Fruit fly (Drosophila melanogaster) whole organism, embryonic: ENCODE measurements around the gene hiro.

Experiments used
- Ada2b ChIP-seq: fragments of 200-800 bp; sonication (Bioruptor generic); IDR thresholded peaks from 2 replicates; pipeline ENCODE4 v1.3.6; 2022; ENCODE audit warnings: missing biosample characterization, missing genetic modification characterization
- CG10267 ChIP-seq: fragments of 200-800 bp; sonication (Bioruptor generic); optimal IDR thresholded peaks from 2 replicates; lab custom pipeline; 2018; ENCODE audit warnings: missing biosample characterization, mild to moderate bottlenecking, missing genetic modification characterization, moderate library complexity
- CG11723 ChIP-seq: fragments of 200-800 bp; sonication (Bioruptor generic); optimal IDR thresholded peaks from 2 replicates; lab custom pipeline; 2017; ENCODE audit warnings: missing biosample characterization, mild to moderate bottlenecking, missing genetic modification characterization
- CG1233 ChIP-seq: fragments of 200-800 bp; sonication (Bioruptor generic); optimal IDR thresholded peaks from 4 replicates; lab custom pipeline; 2018; ENCODE audit warnings: missing biosample characterization, mild to moderate bottlenecking, missing genetic modification characterization
- CG12744 ChIP-seq: fragments of 200-800 bp; sonication (Bioruptor generic); optimal IDR thresholded peaks from 2 replicates; lab custom pipeline; 2016; ENCODE audit warnings: missing biosample characterization, missing genetic modification characterization
- CG12942 ChIP-seq: fragments of 200-800 bp; sonication (Bioruptor generic); optimal IDR thresholded peaks from 3 replicates; lab custom pipeline; 2016; ENCODE audit warnings: missing biosample characterization, missing genetic modification characterization
- CG14014 ChIP-seq: fragments of 200-800 bp; sonication (Bioruptor generic); IDR thresholded peaks from 2 replicates; pipeline ENCODE4 v1.3.6; 2022; ENCODE audit warnings: missing biosample characterization, missing genetic modification characterization
- CG15269 ChIP-seq: fragments of 200-800 bp; sonication (Bioruptor generic); optimal IDR thresholded peaks from 2 replicates; lab custom pipeline; 2018; ENCODE audit warnings: missing biosample characterization, mild to moderate bottlenecking, missing genetic modification characterization, moderate library complexity
- CG17328 ChIP-seq: fragments of 200-800 bp; sonication (Bioruptor generic); IDR thresholded peaks from 2 replicates; pipeline ENCODE4 v1.3.6; 2022; ENCODE audit warnings: missing biosample characterization, missing genetic modification characterization
- CG17359 ChIP-seq: fragments of 200-800 bp; sonication (Bioruptor generic); optimal IDR thresholded peaks from 3 replicates; lab custom pipeline; 2018; ENCODE audit warnings: missing biosample characterization, mild to moderate bottlenecking, missing genetic modification characterization, moderate library complexity
- CG18262 ChIP-seq: fragments of 200-800 bp; optimal IDR thresholded peaks from 3 replicates; lab custom pipeline; 2019; ENCODE audit warnings: missing biosample characterization, mild to moderate bottlenecking, missing genetic modification characterization, moderate library complexity
- CG2199 ChIP-seq: fragments of 200-800 bp; sonication (Bioruptor generic); IDR thresholded peaks from 3 replicates; pipeline ENCODE4 v1.3.6; 2022; ENCODE audit warnings: missing biosample characterization, missing genetic modification characterization
- CG2875 ChIP-seq: fragments of 200-800 bp; sonication (Bioruptor generic); optimal IDR thresholded peaks from 2 replicates; lab custom pipeline; 2017; ENCODE audit warnings: missing biosample characterization, mild to moderate bottlenecking, missing genetic modification characterization, missing genetic modification reagents
- CG3163 ChIP-seq: fragments of 200-800 bp; sonication (Bioruptor generic); optimal IDR thresholded peaks from 3 replicates; lab custom pipeline; 2016; ENCODE audit warnings: missing biosample characterization, missing genetic modification characterization
- CG32772 ChIP-seq: fragments of 200-800 bp; sonication (Bioruptor generic); IDR thresholded peaks from 2 replicates; pipeline ENCODE4 v1.3.6; 2022; ENCODE audit warnings: missing biosample characterization, missing genetic modification characterization
- CG7271 ChIP-seq: fragments of 200-800 bp; sonication (Bioruptor generic); optimal IDR thresholded peaks from 2 replicates; lab custom pipeline; 2018; ENCODE audit warnings: missing biosample characterization, mild to moderate bottlenecking, missing genetic modification characterization, moderate library complexity
- CG8089 ChIP-seq: fragments of 200-800 bp; sonication (Bioruptor generic); optimal IDR thresholded peaks from 3 replicates; lab custom pipeline; 2016; ENCODE audit warnings: missing biosample characterization, missing genetic modification characterization
- CoRest ChIP-seq: fragments of 200-800 bp; sonication (Bioruptor generic); optimal IDR thresholded peaks from 3 replicates; lab custom pipeline; 2018; ENCODE audit warnings: missing biosample characterization, mild to moderate bottlenecking, missing genetic modification characterization, moderate library complexity
- Dip2 ChIP-seq: fragments of 200-800 bp; sonication (Bioruptor generic); IDR thresholded peaks from 2 replicates; pipeline ENCODE4 v1.3.6; 2022; ENCODE audit warnings: missing biosample characterization, missing genetic modification characterization
- Drgx ChIP-seq: fragments of 200-800 bp; sonication (Bioruptor generic); IDR thresholded peaks from 2 replicates; pipeline ENCODE4 v1.3.6; 2022; ENCODE audit warnings: missing biosample characterization, missing genetic modification characterization
- Fer2 ChIP-seq: fragments of 200-800 bp; sonication (Bioruptor generic); optimal IDR thresholded peaks from 2 replicates; lab custom pipeline; 2018; ENCODE audit warnings: missing biosample characterization, mild to moderate bottlenecking, missing genetic modification characterization, moderate library complexity
- H15 ChIP-seq: fragments of 200-800 bp; sonication (Bioruptor generic); IDR thresholded peaks from 3 replicates; pipeline ENCODE4 v1.3.6; 2022; ENCODE audit warnings: missing biosample characterization, missing genetic modification characterization
- HLH54F ChIP-seq: fragments of 200-800 bp; sonication (Bioruptor generic); optimal IDR thresholded peaks from 3 replicates; lab custom pipeline; 2016; ENCODE audit warnings: missing biosample characterization, missing genetic modification characterization
- Hey ChIP-seq: fragments of 200-800 bp; sonication (Bioruptor generic); optimal IDR thresholded peaks from 3 replicates; lab custom pipeline; 2018; ENCODE audit warnings: missing biosample characterization, mild to moderate bottlenecking, missing genetic modification characterization
- HmgZ ChIP-seq: fragments of 200-800 bp; sonication (Bioruptor generic); optimal IDR thresholded peaks from 2 replicates; lab custom pipeline; 2018; ENCODE audit warnings: missing biosample characterization, mild to moderate bottlenecking, missing genetic modification characterization
- Hmx ChIP-seq: fragments of 200-800 bp; sonication (Bioruptor generic); optimal IDR thresholded peaks from 2 replicates; lab custom pipeline; 2016; ENCODE audit warnings: missing biosample characterization, missing genetic modification characterization
- Hr78 ChIP-seq, 2 experiments: fragments of 200-800 bp in 1 of 2; fragments of >200 bp in 1 of 2; sonication (Bioruptor generic) in 1 of 2; optimal IDR thresholded peaks; 2 replicates each; lab custom pipeline; 2017 to 2019; ENCODE audit warnings: missing biosample characterization in 2 of 2, missing genetic modification characterization in 2 of 2, mild to moderate bottlenecking in 1 of 2, moderate library complexity in 1 of 2
- MESR4 ChIP-seq: fragments of 200-800 bp; sonication (Bioruptor generic); optimal IDR thresholded peaks from 2 replicates; lab custom pipeline; 2018; ENCODE audit warnings: missing biosample characterization, mild to moderate bottlenecking, missing genetic modification characterization, moderate library complexity
- Oaz ChIP-seq: fragments of 200-800 bp; sonication (Bioruptor generic); IDR thresholded peaks from 2 replicates; pipeline ENCODE4 v1.3.6; 2022; ENCODE audit warnings: missing biosample characterization, missing genetic modification characterization
- Optix ChIP-seq: fragments of 200-800 bp; sonication (Bioruptor generic); IDR thresholded peaks from 3 replicates; pipeline ENCODE4 v1.3.6; 2022; ENCODE audit warnings: missing biosample characterization, missing genetic modification characterization
- Sox102F ChIP-seq: fragments of 200-800 bp; sonication (Bioruptor generic); optimal IDR thresholded peaks from 2 replicates; lab custom pipeline; 2018; ENCODE audit warnings: missing biosample characterization, mild to moderate bottlenecking, missing genetic modification characterization, moderate library complexity
- Trl ChIP-seq, 3 experiments: fragments of >200 bp in 2 of 3; fragments of 200-800 bp in 1 of 3; sonication (Bioruptor generic) in 1 of 3; optimal IDR thresholded peaks; 2 replicates in 1 of 3; 3 replicates in 2 of 3; lab custom pipeline; 2016 to 2017; ENCODE audit warnings: missing biosample characterization in 1 of 3, missing genetic modification characterization in 1 of 3
- Usf ChIP-seq: fragments of 200-800 bp; sonication (Bioruptor generic); optimal IDR thresholded peaks from 2 replicates; lab custom pipeline; 2017; ENCODE audit warnings: missing genotype, missing biosample characterization, missing genetic modification characterization
- YL-1 ChIP-seq: fragments of 200-800 bp; sonication (Bioruptor generic); optimal IDR thresholded peaks from 3 replicates; lab custom pipeline; 2017; ENCODE audit warnings: missing biosample characterization, mild to moderate bottlenecking, missing genetic modification characterization
- cas ChIP-seq: fragments of 200-800 bp; sonication (Bioruptor generic); IDR thresholded peaks from 2 replicates; pipeline ENCODE4 v1.3.6; 2022; ENCODE audit warnings: missing biosample characterization, missing genetic modification characterization
- emc ChIP-seq: fragments of 200-800 bp; sonication (Bioruptor generic); optimal IDR thresholded peaks from 2 replicates; lab custom pipeline; 2016; ENCODE audit warnings: missing biosample characterization, missing genetic modification characterization
- gce ChIP-seq: fragments of 200-800 bp; sonication (Bioruptor generic); IDR thresholded peaks from 3 replicates; pipeline ENCODE4 v1.3.6; 2022; ENCODE audit warnings: missing biosample characterization, missing genetic modification characterization
- gem ChIP-seq: fragments of 200-800 bp; sonication (Bioruptor generic); optimal IDR thresholded peaks from 2 replicates; lab custom pipeline; 2019; ENCODE audit warnings: missing biosample characterization, mild to moderate bottlenecking, missing genetic modification characterization, moderate library complexity
- lab ChIP-seq: fragments of 200-800 bp; sonication (Bioruptor generic); optimal IDR thresholded peaks from 3 replicates; lab custom pipeline; 2017; ENCODE audit warnings: missing biosample characterization, missing genetic modification characterization, mild to moderate bottlenecking, moderate library complexity, missing genetic modification reagents
- luna ChIP-seq: fragments of 200-800 bp; sonication (Bioruptor generic); optimal IDR thresholded peaks from 2 replicates; lab custom pipeline; 2016; ENCODE audit warnings: missing biosample characterization, missing genetic modification characterization
- nerfin-2 ChIP-seq: fragments of 200-800 bp; sonication (Bioruptor generic); IDR thresholded peaks from 2 replicates; pipeline ENCODE4 v1.3.6; 2022; ENCODE audit warnings: missing biosample characterization, missing genetic modification characterization; ENCODE audit not compliant: partially characterized antibody
- odd ChIP-seq: fragments of 200-800 bp; sonication (Bioruptor generic); optimal IDR thresholded peaks from 2 replicates; lab custom pipeline; 2017; ENCODE audit warnings: missing biosample characterization, mild to moderate bottlenecking, missing genetic modification characterization
- sens ChIP-seq: fragments of 200-800 bp; sonication (Bioruptor generic); peaks from one replicate; lab custom pipeline; 2016; ENCODE audit warnings: missing biosample characterization, missing genetic modification characterization
- sisA ChIP-seq: fragments of 200-800 bp; sonication (Bioruptor generic); IDR thresholded peaks from 2 replicates; pipeline ENCODE4 v1.3.6; 2022; ENCODE audit warnings: missing biosample characterization, missing genetic modification characterization
- sqz ChIP-seq: fragments of 200-800 bp; sonication (Bioruptor generic); optimal IDR thresholded peaks from 3 replicates; lab custom pipeline; 2018; ENCODE audit warnings: missing biosample characterization, mild to moderate bottlenecking, missing genetic modification characterization
- tna ChIP-seq: fragments of 200-800 bp; sonication (Bioruptor generic); IDR thresholded peaks from 2 replicates; pipeline ENCODE4 v1.3.6; 2022; ENCODE audit warnings: missing biosample characterization, missing genetic modification characterization; ENCODE audit not compliant: partially characterized antibody
- trh ChIP-seq: fragments of 200-800 bp; sonication (Bioruptor generic); optimal IDR thresholded peaks from 2 replicates; lab custom pipeline; 2016; ENCODE audit warnings: missing biosample characterization, missing genetic modification characterization
- vnd ChIP-seq: fragments of 200-800 bp; sonication (Bioruptor generic); IDR thresholded peaks from 3 replicates; pipeline ENCODE4 v1.3.6; 2022; ENCODE audit warnings: missing biosample characterization, missing genetic modification characterization; ENCODE audit not compliant: partially characterized antibody
- zf30C ChIP-seq: fragments of 200-800 bp; sonication (Bioruptor generic); optimal IDR thresholded peaks from 3 replicates; lab custom pipeline; 2018; ENCODE audit warnings: missing biosample characterization, mild to moderate bottlenecking, missing genetic modification characterization

The hiro gene

dm6 chr3L:725527-726191 lies 37.9 kb upstream of the hiro start (continued):
- TF ChIP-seq Hey (tag; lab: Kevin White, UChicago): no peak
- peak; percentile 26 for TF ChIP-seq CG11723 (GFP tag; lab: Kevin White, UChicago)
- TF ChIP-seq gem: peak; percentile 91
- no peak for TF ChIP-seq HmgZ (tag; lab: Kevin White, UChicago)
- TF ChIP-seq CG12942 (GFP tag; lab: Kevin White, UChicago): peak; percentile 67
- peak; percentile 52 for TF ChIP-seq CG3163 (GFP tag; lab: Kevin White, UChicago)
- TF ChIP-seq CG7271: peak; percentile 49
- TF ChIP-seq Optix (GFP tag; lab: Robert Waterston, UW): peak; percentile 83
- TF ChIP-seq sisA (GFP tag; lab: Robert Waterston, UW): peak; percentile 79
- no peak for TF ChIP-seq odd (GFP tag; lab: Kevin White, UChicago)
- TF ChIP-seq lab (GFP tag; lab: Kevin White, UChicago): no peak
- 0 out of 2 replicates have a peak, but pooled peaks have one; percentile 23 for TF ChIP-seq Ada2b (GFP tag; lab: Robert Waterston, UW)
- TF ChIP-seq CG2199: peak; percentile 78; the same call in 2 of the 3 replicates
- no peak for TF ChIP-seq Hr78 (GFP tag; optimal IDR thresholded peaks at IDR 0.05; lab: Kevin White, UChicago)
- no peak for TF ChIP-seq YL-1 (GFP tag; lab: Kevin White, UChicago)
- TF ChIP-seq Sox102F (GFP tag; lab: Kevin White, UChicago): peak; percentile 60
- no peak for TF ChIP-seq CG15269 (tag; lab: Kevin White, UChicago)
- TF ChIP-seq cas (GFP tag; lab: Robert Waterston, UW): no peak
- 0 out of 2 replicates have a peak, but pooled peaks have one; percentile 8 for TF ChIP-seq Drgx (GFP tag; lab: Robert Waterston, UW)
- peak; percentile 87 for TF ChIP-seq CG10267 (tag; lab: Kevin White, UChicago)
- peak; percentile 99 for TF ChIP-seq sens (GFP tag; lab: Kevin White, UChicago)
- peak; percentile 45 for TF ChIP-seq HLH54F (GFP tag; lab: Kevin White, UChicago)
- peak; percentile 75 for TF ChIP-seq Usf (GFP tag; lab: Kevin White, UChicago)
- TF ChIP-seq Dip2: no peak
- TF ChIP-seq CG32772 (GFP tag; lab: Robert Waterston, UW): peak; percentile 85
- peak; percentile 73 for TF ChIP-seq CoRest (tag; lab: Kevin White, UChicago)
- no peak for TF ChIP-seq emc (GFP tag; lab: Kevin White, UChicago)
- no peak for TF ChIP-seq Fer2 (tag; lab: Kevin White, UChicago)
- TF ChIP-seq CG12744 (GFP tag; lab: Kevin White, UChicago): peak; percentile 64
- peak; percentile 71 for TF ChIP-seq H15
- no peak for TF ChIP-seq luna (GFP tag; lab: Kevin White, UChicago)
- no peak for TF ChIP-seq sqz (GFP tag; lab: Kevin White, UChicago)
- no peak for TF ChIP-seq Trl (optimal IDR thresholded peaks at IDR 0.05; lab: Kevin White, UChicago)
- TF ChIP-seq Trl (GFP tag; optimal IDR thresholded peaks at IDR 0.05; lab: Kevin White, UChicago): peak; percentile 83
- peak; percentile 94 for TF ChIP-seq CG18262 (tag; lab: Kevin White, UChicago)
- TF ChIP-seq MESR4 (GFP tag; lab: Kevin White, UChicago): peak; percentile 22
- TF ChIP-seq tna (GFP tag; lab: Robert Waterston, UW): no peak
- TF ChIP-seq CG1233 (GFP tag; lab: Kevin White, UChicago): peak; percentile 54
- TF ChIP-seq Oaz (GFP tag; lab: Robert Waterston, UW): no peak
- peak; percentile 82 for TF ChIP-seq CG2875 (GFP tag; lab: Kevin White, UChicago)
- TF ChIP-seq zf30C (GFP tag; lab: Kevin White, UChicago): peak; percentile 97
- TF ChIP-seq CG8089: peak; percentile 87
- peak; percentile 61; the same call in 1 of the 3 replicates for TF ChIP-seq gce (GFP tag; lab: Robert Waterston, UW)
- peak; percentile 94 for TF ChIP-seq CG17328 (GFP tag; lab: Robert Waterston, UW)
- TF ChIP-seq nerfin-2 (GFP tag; lab: Robert Waterston, UW): no peak
- no peak for TF ChIP-seq Hmx
- TF ChIP-seq trh: peak; percentile 8
- TF ChIP-seq CG14014: no peak
- no peak for TF ChIP-seq vnd (GFP tag; lab: Robert Waterston, UW)
- peak; percentile 55 for TF ChIP-seq CG17359 (tag; lab: Kevin White, UChicago)
